Fruit fly (Drosophila melanogaster): ENCODE measurements around the gene CG13707.

dm6 chr3L:4814184-4814583, 25.7 kb downstream of the CG13707 start:
- no peak for TF ChIP-seq CG1620 (GFP tag; optimal IDR thresholded peaks at IDR 0.05)
- no peak for TF ChIP-seq cic (GFP tag; optimal IDR thresholded peaks at IDR 0.05)
- TF ChIP-seq pad (GFP tag; optimal IDR thresholded peaks at IDR 0.05) = no peak
